Worm (Caenorhabditis elegans): ENCODE data around the gene his-48.

Gene his-48

ce11 chrIV:11323666-11324065, 879 bp upstream of the his-48 start:
- TF ChIP-seq nhr-21 (tag; optimal IDR thresholded peaks at IDR 0.05) (no peak), sem-4 (tag; optimal IDR thresholded peaks at IDR 0.05) (no peak), ceh-16 (tag; optimal IDR thresholded peaks at IDR 0.05) (no peak), mab-5 (tag; optimal IDR thresholded peaks at IDR 0.05) (no peak), unc-55 (GFP tag; optimal IDR thresholded peaks at IDR 0.05) (no peak), ztf-1 (GFP tag; conservative IDR thresholded peaks at IDR 0.05) (no peak), lin-11 (tag; optimal IDR thresholded peaks at IDR 0.05) (no peak), unc-62 (GFP tag; optimal IDR thresholded peaks at IDR 0.05) (no peak), ceh-82 (tag; optimal IDR thresholded peaks at IDR 0.05) (no peak), crh-2 (tag; optimal IDR thresholded peaks at IDR 0.05) (no peak), nhr-12 (tag; optimal IDR thresholded peaks at IDR 0.05) (no peak), nhr-77 (tag; optimal IDR thresholded peaks at IDR 0.05) (no peak), nhr-23 (tag; optimal IDR thresholded peaks at IDR 0.05) (no peak), lin-13 (GFP tag; optimal IDR thresholded peaks at IDR 0.05) (no peak), Y55F3AM.14 (GFP tag; optimal IDR thresholded peaks at IDR 0.05) (no peak), C34F6.9 (tag; optimal IDR thresholded peaks at IDR 0.05) (no peak)

ce11 chrIV:11326939-11327565, 2.5 kb downstream of the his-48 start, which contains the start of gene B0035.21:
Gene B0035.21 (plus strand): TSS chrIV:11327260.
- TF ChIP-seq nhr-129 (tag; optimal IDR thresholded peaks at IDR 0.05) = no peak
- no peak for TF ChIP-seq skn-1 (tag; optimal IDR thresholded peaks at IDR 0.05)
- no peak for TF ChIP-seq dmd-4 (tag; optimal IDR thresholded peaks at IDR 0.05)
- no peak for TF ChIP-seq sma-9 (GFP tag; optimal IDR thresholded peaks at IDR 0.05)
- no peak for TF ChIP-seq sma-9 (tag; optimal IDR thresholded peaks at IDR 0.05)
- no peak for TF ChIP-seq lsy-2 (tag; optimal IDR thresholded peaks at IDR 0.05)
- TF ChIP-seq nhr-12 (tag; optimal IDR thresholded peaks at IDR 0.05) = no peak
- TF ChIP-seq lin-13 (GFP tag; optimal IDR thresholded peaks at IDR 0.05) = no peak

- no peak for TF ChIP-seq nhr-237 (tag; optimal IDR thresholded peaks at IDR 0.05)
- no peak for TF ChIP-seq nhr-129 (tag; optimal IDR thresholded peaks at IDR 0.05)
- TF ChIP-seq lin-11 (tag; optimal IDR thresholded peaks at IDR 0.05) = no peak
- no peak for TF ChIP-seq lsy-2 (tag; optimal IDR thresholded peaks at IDR 0.05)
- no peak for TF ChIP-seq ZK546.5 (tag; optimal IDR thresholded peaks at IDR 0.05)
- no peak for TF ChIP-seq crh-2 (tag; optimal IDR thresholded peaks at IDR 0.05)
- no peak for TF ChIP-seq nhr-12 (tag; optimal IDR thresholded peaks at IDR 0.05)
- TF ChIP-seq ztf-1 (GFP tag; conservative IDR thresholded peaks at IDR 0.05) = no peak
- TF ChIP-seq fos-1 (tag; optimal IDR thresholded peaks at IDR 0.05) = no peak
- no peak for TF ChIP-seq Y55F3AM.14 (GFP tag; optimal IDR thresholded peaks at IDR 0.05)
- TF ChIP-seq lin-13 (GFP tag; optimal IDR thresholded peaks at IDR 0.05) = no peak
- no peak for TF ChIP-seq snpc-4 (tag; optimal IDR thresholded peaks at IDR 0.05)
Measured at ce11 chrIV:11329269-11329668, 4.7 kb downstream of the his-48 start, which contains the start of gene leo-1. Gene leo-1 (minus strand): TSS chrIV:11329369.

- peak; percentile 58 for TF ChIP-seq unc-55 (GFP tag; optimal IDR thresholded peaks at IDR 0.05)
- peak; percentile 47 for TF ChIP-seq C34F6.9 (tag; optimal IDR thresholded peaks at IDR 0.05)
- TF ChIP-seq unc-62 (GFP tag; optimal IDR thresholded peaks at IDR 0.05) = no peak
- no peak for TF ChIP-seq lsy-2 (tag; optimal IDR thresholded peaks at IDR 0.05)
- no peak for TF ChIP-seq nhr-21 (tag; optimal IDR thresholded peaks at IDR 0.05)
Measured at ce11 chrIV:11332751-11333150, 8.2 kb downstream of the his-48 start, which contains the start of gene sart-3. Gene sart-3 (minus strand): TSS chrIV:11332969.

ce11 chrIV:11336180-11336579, 11.6 kb downstream of the his-48 start:
- TF ChIP-seq aly-2 (tag; optimal IDR thresholded peaks at IDR 0.05) (no peak), nhr-6 (tag; optimal IDR thresholded peaks at IDR 0.05) (no peak), egl-27 (tag; optimal IDR thresholded peaks at IDR 0.05) (no peak), mdl-1 (tag; optimal IDR thresholded peaks at IDR 0.05) (no peak), lin-39 (tag; optimal IDR thresholded peaks at IDR 0.05) (no peak), sma-3 (GFP tag; optimal IDR thresholded peaks at IDR 0.05) (no peak)

ce11 chrIV:11337021-11337420, 12.5 kb downstream of the his-48 start, which contains the start of gene F54E12.2:
Gene F54E12.2 (minus strand): TSS chrIV:11337184.
- no peak for TF ChIP-seq nhr-237 (tag; optimal IDR thresholded peaks at IDR 0.05)
- no peak for TF ChIP-seq lsy-2 (tag; optimal IDR thresholded peaks at IDR 0.05)
- TF ChIP-seq peb-1 (tag; optimal IDR thresholded peaks at IDR 0.05) = no peak
- no peak for TF ChIP-seq ZK546.5 (tag; optimal IDR thresholded peaks at IDR 0.05)
- no peak for TF ChIP-seq lin-13 (GFP tag; optimal IDR thresholded peaks at IDR 0.05)
- TF ChIP-seq F13H6.1 (tag; optimal IDR thresholded peaks at IDR 0.05) = no peak
- no peak for TF ChIP-seq sem-4 (tag; optimal IDR thresholded peaks at IDR 0.05)
